Fruit fly (Drosophila melanogaster) whole organism, embryonic: Measurements from ENCODE around the gene Tasp1.

Experiments
- Blimp-1 ChIP-seq: fragments of 200-800 bp; sonication (Bioruptor generic); optimal IDR thresholded peaks from 3 replicates; lab custom pipeline; 2018; ENCODE audit warnings: missing biosample characterization, missing genetic modification characterization, mild to moderate bottlenecking, moderate library complexity, missing genetic modification reagents
- BtbVII ChIP-seq: fragments of 200-800 bp; sonication (Bioruptor generic); optimal IDR thresholded peaks from 3 replicates; lab custom pipeline; 2017; ENCODE audit warnings: missing biosample characterization, mild to moderate bottlenecking, missing genetic modification characterization
- CG10267 ChIP-seq: fragments of 200-800 bp; sonication (Bioruptor generic); optimal IDR thresholded peaks from 2 replicates; lab custom pipeline; 2018; ENCODE audit warnings: missing biosample characterization, mild to moderate bottlenecking, missing genetic modification characterization, moderate library complexity
- CG11456 ChIP-seq: fragments of 200-800 bp; sonication (Bioruptor generic); IDR thresholded peaks from 3 replicates; pipeline ENCODE4 v1.3.6; 2022; ENCODE audit warnings: missing biosample characterization, missing genetic modification characterization
- CG13775 ChIP-seq: fragments of 200-800 bp; sonication (Bioruptor generic); optimal IDR thresholded peaks from 3 replicates; lab custom pipeline; 2017; ENCODE audit warnings: missing biosample characterization, mild to moderate bottlenecking, missing genetic modification characterization
- CG14014 ChIP-seq: fragments of 200-800 bp; sonication (Bioruptor generic); IDR thresholded peaks from 2 replicates; pipeline ENCODE4 v1.3.6; 2022; ENCODE audit warnings: missing biosample characterization, missing genetic modification characterization
- CG14667 ChIP-seq: fragments of 200-800 bp; sonication (Bioruptor generic); IDR thresholded peaks from 2 replicates; pipeline ENCODE4 v1.3.6; 2022; ENCODE audit warnings: missing biosample characterization, missing genetic modification characterization
- CG17829 ChIP-seq: fragments of 200-800 bp; optimal IDR thresholded peaks from 2 replicates; lab custom pipeline; 2019; ENCODE audit warnings: missing biosample characterization, mild to moderate bottlenecking, missing genetic modification characterization, moderate library complexity
- CG2202 ChIP-seq: fragments of 200-800 bp; sonication (Bioruptor generic); optimal IDR thresholded peaks from 2 replicates; lab custom pipeline; 2018; ENCODE audit warnings: missing biosample characterization, mild to moderate bottlenecking, missing genetic modification characterization
- CG30020 ChIP-seq: fragments of 200-800 bp; optimal IDR thresholded peaks from 2 replicates; lab custom pipeline; 2019; ENCODE audit warnings: missing biosample characterization, mild to moderate bottlenecking, missing genetic modification characterization, moderate library complexity
- CG31365 ChIP-seq: fragments of 200-800 bp; sonication (Bioruptor generic); optimal IDR thresholded peaks from 2 replicates; lab custom pipeline; 2018; ENCODE audit warnings: missing biosample characterization, mild to moderate bottlenecking, missing genetic modification characterization
- CG33557 ChIP-seq: fragments of 200-800 bp; sonication (Bioruptor generic); optimal IDR thresholded peaks from 2 replicates; lab custom pipeline; 2019; ENCODE audit warnings: missing biosample characterization, mild to moderate bottlenecking, missing genetic modification characterization, moderate library complexity
- CG3726 ChIP-seq: fragments of 200-800 bp; sonication (Bioruptor generic); IDR thresholded peaks from 3 replicates; pipeline ENCODE4, ENCODE4 v1.3.6; 2022; ENCODE audit warnings: missing biosample characterization, missing genetic modification characterization
- CG3847 ChIP-seq: fragments of 200-800 bp; sonication (Bioruptor generic); IDR thresholded peaks from 2 replicates; pipeline ENCODE4 v1.3.6; 2022; ENCODE audit warnings: missing biosample characterization, missing genetic modification characterization
- CG6654 ChIP-seq: fragments of 200-800 bp; sonication (Bioruptor generic); optimal IDR thresholded peaks from 2 replicates; lab custom pipeline; 2017; ENCODE audit warnings: missing biosample characterization, mild to moderate bottlenecking, missing genetic modification characterization
- CG6689 ChIP-seq: fragments of 200-800 bp; sonication (Bioruptor generic); IDR thresholded peaks from 2 replicates; pipeline ENCODE4 v1.3.6; 2022; ENCODE audit warnings: missing biosample characterization, missing genetic modification characterization
- CG6765 ChIP-seq: fragments of 200-800 bp; sonication (Bioruptor generic); optimal IDR thresholded peaks from 3 replicates; lab custom pipeline; 2017; ENCODE audit warnings: missing biosample characterization, mild to moderate bottlenecking, missing genetic modification characterization
- CG8089 ChIP-seq: fragments of 200-800 bp; sonication (Bioruptor generic); optimal IDR thresholded peaks from 3 replicates; lab custom pipeline; 2016; ENCODE audit warnings: missing biosample characterization, missing genetic modification characterization
- CG8478 ChIP-seq: fragments of >200 bp; optimal IDR thresholded peaks from 2 replicates; lab custom pipeline; 2018
- CG8944 ChIP-seq: fragments of 200-800 bp; sonication (Bioruptor generic); optimal IDR thresholded peaks from 3 replicates; lab custom pipeline; 2016; ENCODE audit warnings: missing biosample characterization, missing genetic modification characterization
- CG9727 ChIP-seq: fragments of 200-800 bp; sonication (Bioruptor generic); optimal IDR thresholded peaks from 3 replicates; lab custom pipeline; 2017; ENCODE audit warnings: missing biosample characterization, mild to moderate bottlenecking, missing genetic modification characterization
- CG9797 ChIP-seq: fragments of 200-800 bp; sonication (Bioruptor generic); optimal IDR thresholded peaks from 3 replicates; lab custom pipeline; 2018; ENCODE audit warnings: missing biosample characterization, mild to moderate bottlenecking, missing genetic modification characterization
- CHES-1-like ChIP-seq: fragments of 200-800 bp; sonication (Bioruptor generic); optimal IDR thresholded peaks from 2 replicates; lab custom pipeline; 2016; ENCODE audit warnings: missing biosample characterization, missing genetic modification characterization
- Dll ChIP-seq: fragments of 200-800 bp; sonication (Bioruptor generic); IDR thresholded peaks from 4 replicates; pipeline ENCODE4 v1.3.6; 2022; ENCODE audit warnings: missing biosample characterization, missing genetic modification characterization; ENCODE audit not compliant: partially characterized antibody
- Dp ChIP-seq: fragments of 200-800 bp; sonication (Bioruptor generic); optimal IDR thresholded peaks from 2 replicates; lab custom pipeline; 2018; ENCODE audit warnings: missing biosample characterization, mild to moderate bottlenecking, missing genetic modification characterization, moderate library complexity
- H15 ChIP-seq: fragments of 200-800 bp; sonication (Bioruptor generic); IDR thresholded peaks from 3 replicates; pipeline ENCODE4 v1.3.6; 2022; ENCODE audit warnings: missing biosample characterization, missing genetic modification characterization
- MTF-1 ChIP-seq: fragments of 200-800 bp; sonication (Bioruptor generic); optimal IDR thresholded peaks from 2 replicates; lab custom pipeline; 2018; ENCODE audit warnings: missing biosample characterization, mild to moderate bottlenecking, missing genetic modification characterization, borderline replicate concordance
- Max ChIP-seq: fragments of 200-800 bp; sonication (Bioruptor generic); optimal IDR thresholded peaks from 2 replicates; lab custom pipeline; 2016; ENCODE audit warnings: missing biosample characterization, mild to moderate bottlenecking, missing genetic modification characterization
- Mes4 ChIP-seq: fragments of 200-800 bp; sonication (Bioruptor generic); optimal IDR thresholded peaks from 2 replicates; lab custom pipeline; 2016; ENCODE audit warnings: missing biosample characterization, missing genetic modification characterization
- Vsx1 ChIP-seq: fragments of 200-800 bp; sonication (Bioruptor generic); optimal IDR thresholded peaks from 2 replicates; lab custom pipeline; 2017; ENCODE audit warnings: missing biosample characterization, mild to moderate bottlenecking, missing genetic modification characterization, missing genetic modification reagents
- al ChIP-seq: fragments of 200-800 bp; sonication (Bioruptor generic); IDR thresholded peaks from 2 replicates; pipeline ENCODE4 v1.3.6; 2022; ENCODE audit warnings: missing biosample characterization, missing genetic modification characterization
- cad ChIP-seq: fragments of >200 bp; optimal IDR thresholded peaks from 2 replicates; lab custom pipeline; 2017; ENCODE audit warnings: missing biosample characterization, missing genetic modification characterization
- chinmo ChIP-seq: fragments of 200-800 bp; sonication (Bioruptor generic); IDR thresholded peaks from 4 replicates; pipeline ENCODE4 v1.3.6; 2022; ENCODE audit warnings: missing biosample characterization, missing genetic modification characterization; ENCODE audit not compliant: partially characterized antibody
- ci ChIP-seq: fragments of 200-800 bp; sonication (Bioruptor generic); IDR thresholded peaks from 3 replicates; pipeline ENCODE4 v1.3.6; 2022; ENCODE audit warnings: missing biosample characterization, missing genetic modification characterization
- cwo ChIP-seq: fragments of 200-800 bp; sonication (Bioruptor generic); optimal IDR thresholded peaks from 3 replicates; lab custom pipeline; 2017; ENCODE audit warnings: missing biosample characterization, missing genetic modification characterization, mild to moderate bottlenecking, moderate library complexity, missing genetic modification reagents
- dysf ChIP-seq: fragments of 200-800 bp; sonication (Bioruptor generic); IDR thresholded peaks from 3 replicates; pipeline ENCODE4 v1.3.6; 2022; ENCODE audit warnings: missing biosample characterization, missing genetic modification characterization
- exex ChIP-seq: fragments of 200-800 bp; sonication (Bioruptor generic); optimal IDR thresholded peaks from 4 replicates; lab custom pipeline; 2018; ENCODE audit warnings: missing biosample characterization, mild to moderate bottlenecking, missing genetic modification characterization, moderate library complexity
- hb ChIP-seq: fragments of 200-800 bp; sonication (Bioruptor generic); IDR thresholded peaks from 3 replicates; pipeline ENCODE4 v1.3.6; 2022; ENCODE audit warnings: missing biosample characterization, missing genetic modification characterization; ENCODE audit not compliant: partially characterized antibody
- jigr1 ChIP-seq: fragments of 200-800 bp; sonication (Bioruptor generic); IDR thresholded peaks from 3 replicates; pipeline ENCODE4 v1.3.6; 2022; ENCODE audit warnings: missing biosample characterization, missing genetic modification characterization
- kni ChIP-seq: fragments of 200-800 bp; sonication (Bioruptor generic); optimal IDR thresholded peaks from 3 replicates; lab custom pipeline; 2017; ENCODE audit warnings: mild to moderate bottlenecking, missing biosample characterization, missing genetic modification reagents, missing genetic modification characterization
- mam ChIP-seq: fragments of 200-800 bp; sonication (Bioruptor generic); optimal IDR thresholded peaks from 3 replicates; lab custom pipeline; 2016; ENCODE audit warnings: missing biosample characterization, missing genetic modification characterization
- odd ChIP-seq: fragments of 200-800 bp; sonication (Bioruptor generic); optimal IDR thresholded peaks from 2 replicates; lab custom pipeline; 2017; ENCODE audit warnings: missing biosample characterization, mild to moderate bottlenecking, missing genetic modification characterization
- onecut ChIP-seq: fragments of 200-800 bp; sonication (Bioruptor generic); IDR thresholded peaks from 2 replicates; pipeline ENCODE4 v1.3.6; 2022; ENCODE audit warnings: missing biosample characterization, missing genetic modification characterization
- pb ChIP-seq: fragments of 200-800 bp; sonication (Bioruptor generic); optimal IDR thresholded peaks from 3 replicates; lab custom pipeline; 2016; ENCODE audit warnings: missing biosample characterization, missing genetic modification characterization
- peb ChIP-seq: fragments of 200-800 bp; sonication (Bioruptor generic); IDR thresholded peaks from 2 replicates; pipeline ENCODE4 v1.3.6; 2022; ENCODE audit warnings: missing biosample characterization, missing genetic modification characterization
- pfk ChIP-seq: fragments of 200-800 bp; sonication (Bioruptor generic); optimal IDR thresholded peaks from 2 replicates; lab custom pipeline; 2018; ENCODE audit warnings: missing biosample characterization, mild to moderate bottlenecking, missing genetic modification characterization, moderate library complexity
- run ChIP-seq: fragments of 200-800 bp; sonication (Bioruptor generic); optimal IDR thresholded peaks from 3 replicates; lab custom pipeline; 2018; ENCODE audit warnings: missing biosample characterization, mild to moderate bottlenecking, missing genetic modification characterization
- vnd ChIP-seq: fragments of 200-800 bp; sonication (Bioruptor generic); IDR thresholded peaks from 3 replicates; pipeline ENCODE4 v1.3.6; 2022; ENCODE audit warnings: missing biosample characterization, missing genetic modification characterization; ENCODE audit not compliant: partially characterized antibody
- wek ChIP-seq: fragments of 200-800 bp; sonication (Bioruptor generic); optimal IDR thresholded peaks from 3 replicates; lab custom pipeline; 2018; ENCODE audit warnings: missing biosample characterization, mild to moderate bottlenecking, missing genetic modification characterization, moderate library complexity

The Tasp1 gene

dm6 chr3L:16113607-16114337 lies 26.4 kb upstream of the Tasp1 start (continued):
- TF ChIP-seq CG10267: peak; percentile 82
- peak; percentile 58 for TF ChIP-seq pfk
- peak; percentile 72 for TF ChIP-seq Dll (GFP tag; lab: Robert Waterston, UW)
- TF ChIP-seq CG9727 (GFP tag; lab: Kevin White, UChicago): peak; percentile 89
- TF ChIP-seq chinmo: peak; percentile 79; the same call in 2 of the 4 replicates
- TF ChIP-seq hb (GFP tag; lab: Robert Waterston, UW): no peak
- no peak for TF ChIP-seq Vsx1 (GFP tag; lab: Kevin White, UChicago)
- TF ChIP-seq CG31365: peak; percentile 69
- TF ChIP-seq Max (GFP tag; lab: Kevin White, UChicago): peak; percentile 88
- TF ChIP-seq mam: peak; percentile 91
- no peak for TF ChIP-seq odd (GFP tag; lab: Kevin White, UChicago)
- TF ChIP-seq jigr1 (GFP tag; lab: Robert Waterston, UW): 0 out of 3 replicates have a peak, but pooled peaks have one; percentile 36
- TF ChIP-seq MTF-1 (GFP tag; lab: Kevin White, UChicago): no peak
- TF ChIP-seq CG8478 (lab: Kevin White, UChicago): no peak
- TF ChIP-seq CG17829: peak; percentile 86
- peak; percentile 51 for TF ChIP-seq run
- peak; percentile 85 for TF ChIP-seq BtbVII (GFP tag; lab: Kevin White, UChicago)
- no peak; the same call in 2 of the 3 replicates for TF ChIP-seq H15 (GFP tag; lab: Robert Waterston, UW)
- TF ChIP-seq peb (GFP tag; lab: Robert Waterston, UW): peak; percentile 50; the same call in 1 of the 2 replicates
- peak; percentile 87 for TF ChIP-seq ci (GFP tag; lab: Robert Waterston, UW)
- TF ChIP-seq exex (tag; lab: Kevin White, UChicago): peak; percentile 64
- TF ChIP-seq wek (GFP tag; lab: Kevin White, UChicago): no peak
- peak; percentile 80 for TF ChIP-seq cwo (GFP tag; lab: Kevin White, UChicago)
- peak; percentile 84 for TF ChIP-seq CG13775 (GFP tag; lab: Kevin White, UChicago)
- TF ChIP-seq CHES-1-like: peak; percentile 87
- no peak for TF ChIP-seq CG3726 (GFP tag; lab: Robert Waterston, UW)
- no peak for TF ChIP-seq CG6654
- TF ChIP-seq CG33557 (GFP tag; lab: Kevin White, UChicago): peak; percentile 49
- TF ChIP-seq Blimp-1 (GFP tag; lab: Kevin White, UChicago): no peak
- no peak for TF ChIP-seq CG9797 (GFP tag; lab: Kevin White, UChicago)
- peak; percentile 82 for TF ChIP-seq pb (GFP tag; lab: Kevin White, UChicago)
- peak; percentile 99 for TF ChIP-seq kni (GFP tag; lab: Kevin White, UChicago)
- peak; percentile 72 for TF ChIP-seq onecut (GFP tag; lab: Robert Waterston, UW)
- peak; percentile 62 for TF ChIP-seq cad (GFP tag; lab: Kevin White, UChicago)
- TF ChIP-seq CG3847 (GFP tag; lab: Robert Waterston, UW): peak; percentile 89
- TF ChIP-seq Dp (GFP tag; lab: Kevin White, UChicago): peak; percentile 51
- TF ChIP-seq CG14667 (GFP tag; lab: Robert Waterston, UW): 0 out of 2 replicates have a peak, but pooled peaks have one; percentile 54
- peak; percentile 80 for TF ChIP-seq CG14014
- TF ChIP-seq al (GFP tag; lab: Robert Waterston, UW): peak; percentile 71
- peak; percentile 80 for TF ChIP-seq Mes4 (GFP tag; lab: Kevin White, UChicago)
- peak; percentile 85 for TF ChIP-seq dysf
- TF ChIP-seq CG8944 (GFP tag; lab: Kevin White, UChicago): peak; percentile 75
- TF ChIP-seq vnd: peak; percentile 32; the same call in 2 of the 3 replicates
- peak; percentile 83 for TF ChIP-seq CG6689 (GFP tag; lab: Robert Waterston, UW)
- peak; percentile 83 for TF ChIP-seq CG11456
- TF ChIP-seq CG6765 (GFP tag; lab: Kevin White, UChicago): peak; percentile 71
- peak; percentile 50 for TF ChIP-seq CG8089 (GFP tag; lab: Kevin White, UChicago)
- peak; percentile 58 for TF ChIP-seq CG2202 (tag; lab: Kevin White, UChicago)
- TF ChIP-seq CG30020 (tag; lab: Kevin White, UChicago): peak; percentile 59
